Worm (Caenorhabditis elegans): ENCODE data around the gene gex-2.

DNA sequence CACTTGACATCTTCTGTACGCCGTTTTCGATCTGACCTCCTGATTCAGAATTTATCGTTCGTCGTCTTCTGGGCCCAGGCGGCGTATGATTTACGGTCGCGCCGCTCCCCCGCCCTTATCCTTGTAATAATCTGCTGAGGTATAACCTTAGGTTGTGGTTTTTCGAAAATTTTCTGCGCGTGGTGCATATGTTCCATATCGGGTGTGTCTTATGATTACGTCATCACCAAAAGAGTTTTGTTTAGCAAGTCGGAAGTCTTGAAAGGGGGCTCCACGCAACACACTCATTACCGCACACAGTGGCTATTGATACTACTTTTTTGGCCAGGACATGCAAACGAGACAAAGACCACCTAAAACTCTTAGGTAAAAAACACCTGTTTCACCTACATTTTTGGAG lies 11.8 kb upstream of the gex-2 start:
- TF ChIP-seq fos-1 (tag; optimal IDR thresholded peaks at IDR 0.05): no peak
- no peak for TF ChIP-seq elt-1 (tag; optimal IDR thresholded peaks at IDR 0.05)
- no peak for TF ChIP-seq lin-13 (GFP tag; optimal IDR thresholded peaks at IDR 0.05)
- TF ChIP-seq nhr-12 (tag; optimal IDR thresholded peaks at IDR 0.05): no peak
